Fruit fly (Drosophila melanogaster) whole organism, embryonic: ENCODE data around the gene eIF4E5.

Experiments used
- BEAF-32 ChIP-seq: fragments of 200-800 bp; sonication (Bioruptor generic); optimal IDR thresholded peaks from 3 replicates; lab custom pipeline; 2017; ENCODE audit warnings: missing biosample characterization, missing genetic modification characterization, mild to moderate bottlenecking, moderate library complexity, missing genetic modification reagents
- CG10462 ChIP-seq: fragments of 200-800 bp; sonication (Bioruptor generic); optimal IDR thresholded peaks from 2 replicates; lab custom pipeline; 2016; ENCODE audit warnings: missing biosample characterization, missing genetic modification characterization
- CG12659 ChIP-seq: fragments of 200-800 bp; sonication (Bioruptor generic); optimal IDR thresholded peaks from 3 replicates; lab custom pipeline; 2017; ENCODE audit warnings: mild to moderate bottlenecking, missing biosample characterization, missing genetic modification reagents, missing genetic modification characterization
- CG12769 ChIP-seq: fragments of 200-800 bp; sonication (Bioruptor generic); optimal IDR thresholded peaks from 2 replicates; lab custom pipeline; 2019; ENCODE audit warnings: missing biosample characterization, mild to moderate bottlenecking, missing genetic modification characterization, moderate library complexity
- CG13287 ChIP-seq: fragments of 200-800 bp; sonication (Bioruptor generic); IDR thresholded peaks from 2 replicates; pipeline ENCODE4 v1.3.6; 2022; ENCODE audit warnings: missing biosample characterization, missing genetic modification characterization; ENCODE audit not compliant: partially characterized antibody
- CG13424 ChIP-seq: fragments of 200-800 bp; sonication (Bioruptor generic); optimal IDR thresholded peaks from 2 replicates; lab custom pipeline; 2019; ENCODE audit warnings: missing biosample characterization, mild to moderate bottlenecking, missing genetic modification characterization, moderate library complexity
- CG15514 ChIP-seq: fragments of 200-800 bp; sonication (Bioruptor generic); optimal IDR thresholded peaks from 3 replicates; lab custom pipeline; 2017; ENCODE audit warnings: missing biosample characterization, missing genetic modification characterization, mild to moderate bottlenecking, moderate library complexity, missing genetic modification reagents
- CG1603 ChIP-seq: fragments of 200-800 bp; sonication (Bioruptor generic); optimal IDR thresholded peaks from 2 replicates; lab custom pipeline; 2019; ENCODE audit warnings: missing biosample characterization, mild to moderate bottlenecking, missing genetic modification characterization, moderate library complexity
- CG17186 ChIP-seq: fragments of 200-800 bp; sonication (Bioruptor generic); optimal IDR thresholded peaks from 3 replicates; lab custom pipeline; 2017; ENCODE audit warnings: missing biosample characterization, missing genetic modification reagents, missing genetic modification characterization
- CG6254 ChIP-seq: fragments of 200-800 bp; sonication (Bioruptor generic); optimal IDR thresholded peaks from 3 replicates; lab custom pipeline; 2017; ENCODE audit warnings: mild to moderate bottlenecking, missing biosample characterization, missing genetic modification reagents, missing genetic modification characterization
- CG8281 ChIP-seq: fragments of 200-800 bp; sonication (Bioruptor generic); optimal IDR thresholded peaks from 2 replicates; lab custom pipeline; 2018; ENCODE audit warnings: missing biosample characterization, mild to moderate bottlenecking, missing genetic modification characterization, moderate library complexity
- CG8290 ChIP-seq, 3 experiments: fragments of 200-800 bp; sonication (Bioruptor generic); optimal IDR thresholded peaks; 2 replicates each; lab custom pipeline; 2016 to 2019; ENCODE audit warnings: missing biosample characterization in 3 of 3, missing genetic modification characterization in 3 of 3, mild to moderate bottlenecking in 2 of 3, moderate library complexity in 1 of 3
- CG9797 ChIP-seq: fragments of 200-800 bp; sonication (Bioruptor generic); optimal IDR thresholded peaks from 3 replicates; lab custom pipeline; 2018; ENCODE audit warnings: missing biosample characterization, mild to moderate bottlenecking, missing genetic modification characterization
- CoRest ChIP-seq: fragments of 200-800 bp; sonication (Bioruptor generic); optimal IDR thresholded peaks from 3 replicates; lab custom pipeline; 2018; ENCODE audit warnings: missing biosample characterization, mild to moderate bottlenecking, missing genetic modification characterization, moderate library complexity
- Dll ChIP-seq: fragments of 200-800 bp; sonication (Bioruptor generic); IDR thresholded peaks from 4 replicates; pipeline ENCODE4 v1.3.6; 2022; ENCODE audit warnings: missing biosample characterization, missing genetic modification characterization; ENCODE audit not compliant: partially characterized antibody
- Dp ChIP-seq: fragments of 200-800 bp; sonication (Bioruptor generic); optimal IDR thresholded peaks from 2 replicates; lab custom pipeline; 2018; ENCODE audit warnings: missing biosample characterization, mild to moderate bottlenecking, missing genetic modification characterization, moderate library complexity
- E2f2 ChIP-seq: fragments of 200-800 bp; sonication (Bioruptor generic); IDR thresholded peaks from 2 replicates; pipeline ENCODE4 v1.3.6; 2022; ENCODE audit warnings: missing biosample characterization, missing genetic modification characterization
- Ets97D ChIP-seq: fragments of 200-800 bp; sonication (Bioruptor generic); optimal IDR thresholded peaks from 3 replicates; lab custom pipeline; 2016; ENCODE audit warnings: missing biosample characterization, missing genetic modification characterization
- Lhr ChIP-seq: fragments of 200-800 bp; sonication (Bioruptor generic); optimal IDR thresholded peaks from 3 replicates; lab custom pipeline; 2017; ENCODE audit warnings: mild to moderate bottlenecking, missing biosample characterization, missing genetic modification reagents, missing genetic modification characterization
- Lpt ChIP-seq: fragments of >200 bp; optimal IDR thresholded peaks from 2 replicates; lab custom pipeline; 2018; ENCODE audit warnings: missing biosample characterization, missing genetic modification characterization
- MBD-R2 ChIP-seq: fragments of 200-800 bp; sonication (Bioruptor generic); IDR thresholded peaks from 2 replicates; pipeline ENCODE4 v1.3.6; 2022; ENCODE audit warnings: missing biosample characterization, missing genetic modification characterization
- MESR4 ChIP-seq: fragments of 200-800 bp; sonication (Bioruptor generic); optimal IDR thresholded peaks from 2 replicates; lab custom pipeline; 2018; ENCODE audit warnings: missing biosample characterization, mild to moderate bottlenecking, missing genetic modification characterization, moderate library complexity
- Med ChIP-seq: fragments of 200-800 bp; sonication (Bioruptor generic); peaks from one replicate; lab custom pipeline; 2016; ENCODE audit warnings: missing biosample characterization, missing genetic modification characterization, mild to moderate bottlenecking, inconsistent platforms, moderate library complexity
- Myb ChIP-seq: fragments of 200-800 bp; sonication (Bioruptor generic); optimal IDR thresholded peaks from 2 replicates; lab custom pipeline; 2016; ENCODE audit warnings: missing biosample characterization, missing genetic modification characterization
- NK7.1 ChIP-seq: fragments of 200-800 bp; sonication (Bioruptor generic); optimal IDR thresholded peaks from 3 replicates; lab custom pipeline; 2016; ENCODE audit warnings: missing biosample characterization, missing genetic modification characterization
- Oaz ChIP-seq: fragments of 200-800 bp; sonication (Bioruptor generic); IDR thresholded peaks from 2 replicates; pipeline ENCODE4 v1.3.6; 2022; ENCODE audit warnings: missing biosample characterization, missing genetic modification characterization
- Opbp ChIP-seq: fragments of 200-800 bp; sonication (Bioruptor generic); IDR thresholded peaks from 3 replicates; pipeline ENCODE4 v1.3.6; 2022; ENCODE audit warnings: missing biosample characterization, missing genetic modification characterization; ENCODE audit not compliant: partially characterized antibody
- Sin3A ChIP-seq: fragments of >200 bp; optimal IDR thresholded peaks from 2 replicates; lab custom pipeline; 2018
- cas ChIP-seq: fragments of 200-800 bp; sonication (Bioruptor generic); IDR thresholded peaks from 2 replicates; pipeline ENCODE4 v1.3.6; 2022; ENCODE audit warnings: missing biosample characterization, missing genetic modification characterization
- crp ChIP-seq, 2 experiments: fragments of 200-800 bp; sonication (Bioruptor generic); optimal IDR thresholded peaks; 2 replicates in 1 of 2; 3 replicates in 1 of 2; lab custom pipeline; 2017; ENCODE audit warnings: missing biosample characterization in 2 of 2, missing genetic modification characterization in 2 of 2, mild to moderate bottlenecking in 1 of 2, moderate library complexity in 1 of 2
- gfzf ChIP-seq: fragments of 200-800 bp; sonication (Bioruptor generic); optimal IDR thresholded peaks from 2 replicates; lab custom pipeline; 2016; ENCODE audit warnings: missing biosample characterization, mild to moderate bottlenecking, missing genetic modification characterization, moderate library complexity
- hbn ChIP-seq: fragments of 200-800 bp; sonication (Bioruptor generic); IDR thresholded peaks from 2 replicates; pipeline ENCODE4 v1.3.6; 2022; ENCODE audit warnings: missing biosample characterization, missing genetic modification characterization; ENCODE audit not compliant: partially characterized antibody
- knrl ChIP-seq: fragments of 200-800 bp; sonication (Bioruptor generic); IDR thresholded peaks from 3 replicates; pipeline ENCODE4 v1.3.6; 2022; ENCODE audit warnings: missing biosample characterization, missing genetic modification characterization; ENCODE audit not compliant: partially characterized antibody
- nmo ChIP-seq: fragments of 200-800 bp; sonication (Bioruptor generic); optimal IDR thresholded peaks from 2 replicates; lab custom pipeline; 2018; ENCODE audit warnings: missing biosample characterization, mild to moderate bottlenecking, missing genetic modification characterization, moderate library complexity
- phol ChIP-seq: fragments of 200-800 bp; sonication (Bioruptor generic); optimal IDR thresholded peaks from 3 replicates; lab custom pipeline; 2018; ENCODE audit warnings: missing biosample characterization, mild to moderate bottlenecking, missing genetic modification characterization, moderate library complexity
- pum ChIP-seq: fragments of 200-800 bp; sonication (Bioruptor generic); optimal IDR thresholded peaks from 2 replicates; lab custom pipeline; 2016; ENCODE audit warnings: missing biosample characterization, missing genetic modification characterization
- pzg ChIP-seq: fragments of 200-800 bp; sonication (Bioruptor generic); optimal IDR thresholded peaks from 3 replicates; lab custom pipeline; 2018; ENCODE audit warnings: missing biosample characterization, mild to moderate bottlenecking, missing genetic modification characterization, moderate library complexity
- row ChIP-seq: fragments of 200-800 bp; sonication (Bioruptor generic); IDR thresholded peaks from 3 replicates; pipeline ENCODE4 v1.3.6; 2022; ENCODE audit warnings: missing biosample characterization, missing genetic modification characterization
- sens ChIP-seq: fragments of 200-800 bp; sonication (Bioruptor generic); peaks from one replicate; lab custom pipeline; 2016; ENCODE audit warnings: missing biosample characterization, missing genetic modification characterization
- stwl ChIP-seq: fragments of 200-800 bp; sonication (Bioruptor generic); optimal IDR thresholded peaks from 3 replicates; lab custom pipeline; 2018; ENCODE audit warnings: missing biosample characterization, mild to moderate bottlenecking, missing genetic modification characterization, moderate library complexity
- tio ChIP-seq: fragments of 200-800 bp; sonication (Bioruptor generic); optimal IDR thresholded peaks from 2 replicates; lab custom pipeline; 2017; ENCODE audit warnings: missing biosample characterization, missing genetic modification characterization, inconsistent platforms
- unc-4 ChIP-seq: fragments of 200-800 bp; sonication (Bioruptor generic); IDR thresholded peaks from 2 replicates; pipeline ENCODE4 v1.3.6; 2022; ENCODE audit warnings: missing biosample characterization, missing genetic modification characterization; ENCODE audit not compliant: partially characterized antibody
- zen ChIP-seq: fragments of 200-800 bp; sonication (Bioruptor generic); optimal IDR thresholded peaks from 3 replicates; lab custom pipeline; 2018; ENCODE audit warnings: missing biosample characterization, mild to moderate bottlenecking, missing genetic modification characterization, moderate library complexity

Gene eIF4E5

dm6 chr3L:7914969-7915596 lies 20.4 kb downstream of the eIF4E5 start, which contains the start of gene Tmem43:
Tmem43 (minus strand) TSS chr3L:7915120.
- no peak for TF ChIP-seq NK7.1 (GFP tag; lab: Kevin White, UChicago)
- TF ChIP-seq Med (GFP tag; lab: Kevin White, UChicago): peak; percentile 81
- TF ChIP-seq CG17186 (GFP tag; lab: Kevin White, UChicago): peak; percentile 13
- peak; percentile 49 for TF ChIP-seq CG9797 (GFP tag; lab: Kevin White, UChicago)
- TF ChIP-seq CoRest: peak; percentile 26
- TF ChIP-seq CG10462 (GFP tag; lab: Kevin White, UChicago): no peak
- TF ChIP-seq CG8290 (GFP tag; optimal IDR thresholded peaks at IDR 0.05; lab: Kevin White, UChicago): peak; percentile 63
- TF ChIP-seq CG8290 (tag; optimal IDR thresholded peaks at IDR 0.05; lab: Kevin White, UChicago): peak in 1 of 2 experiments; percentile 24
- peak; percentile 65 for TF ChIP-seq MESR4
- TF ChIP-seq CG15514: peak; percentile 63
- TF ChIP-seq phol (tag; lab: Kevin White, UChicago): peak; percentile 9
- TF ChIP-seq Dp (GFP tag; lab: Kevin White, UChicago): peak; percentile 40
- TF ChIP-seq BEAF-32 (GFP tag; lab: Kevin White, UChicago): peak; percentile 21
- peak; percentile 41 for TF ChIP-seq Ets97D (GFP tag; lab: Kevin White, UChicago)
- peak; percentile 63 for TF ChIP-seq Myb
- no peak for TF ChIP-seq CG13424 (tag; lab: Kevin White, UChicago)
- no peak for TF ChIP-seq tio (GFP tag; lab: Kevin White, UChicago)
- peak; percentile 77 for TF ChIP-seq sens (GFP tag; lab: Kevin White, UChicago)
- TF ChIP-seq MBD-R2 (GFP tag; lab: Robert Waterston, UW): peak; percentile 90
- no peak for TF ChIP-seq CG6254
- TF ChIP-seq pzg (GFP tag; lab: Kevin White, UChicago): peak; percentile 76
- TF ChIP-seq Sin3A (lab: Kevin White, UChicago): peak; percentile 53
- TF ChIP-seq Oaz: no peak
- peak; percentile 35 for TF ChIP-seq Lhr (GFP tag; lab: Kevin White, UChicago)
- peak; percentile 26; the same call in 1 of the 2 replicates for TF ChIP-seq E2f2 (GFP tag; lab: Robert Waterston, UW)
- no peak for TF ChIP-seq cas (GFP tag; lab: Robert Waterston, UW)
- no peak for TF ChIP-seq pum (GFP tag; lab: Kevin White, UChicago)
- no peak for TF ChIP-seq nmo (GFP tag; lab: Kevin White, UChicago)
- TF ChIP-seq stwl (tag; lab: Kevin White, UChicago): peak; percentile 54
- peak; percentile 95 for TF ChIP-seq CG8281 (tag; lab: Kevin White, UChicago)
- TF ChIP-seq hbn: peak; percentile 31; the same call in 1 of the 2 replicates
- peak; percentile 33; the same call in 1 of the 2 replicates for TF ChIP-seq CG13287
- peak; percentile 14; the same call in 1 of the 4 replicates for TF ChIP-seq Dll
- no peak for TF ChIP-seq Lpt
- peak; percentile 79 for TF ChIP-seq gfzf (GFP tag; lab: Kevin White, UChicago)
- no peak for TF ChIP-seq zen (tag; lab: Kevin White, UChicago)
- TF ChIP-seq Opbp (GFP tag; lab: Robert Waterston, UW): 0 out of 3 replicates have a peak, but pooled peaks have one; percentile 30
- TF ChIP-seq CG1603: peak; percentile 41
- TF ChIP-seq crp (GFP tag; optimal IDR thresholded peaks at IDR 0.05; lab: Kevin White, UChicago): peak in 1 of 2 experiments; percentile 86
- TF ChIP-seq row: peak; percentile 30; the same call in 2 of the 3 replicates
- TF ChIP-seq CG12659 (GFP tag; lab: Kevin White, UChicago): peak; percentile 24
- TF ChIP-seq unc-4: peak; percentile 40; the same call in 1 of the 2 replicates
- 0 out of 3 replicates have a peak, but pooled peaks have one; percentile 16 for TF ChIP-seq knrl (GFP tag; lab: Robert Waterston, UW)
- peak; percentile 33 for TF ChIP-seq CG12769 (tag; lab: Kevin White, UChicago)
